Fruit fly (Drosophila melanogaster) whole organism, prepupa: Measurements from ENCODE around the gene Pex11c.

Experiments
- Blimp-1 ChIP-seq: fragments of 200-800 bp; sonication (Bioruptor generic); optimal IDR thresholded peaks from 3 replicates; lab custom pipeline; 2017; ENCODE audit warnings: missing biosample characterization, missing genetic modification characterization, mild to moderate bottlenecking, moderate library complexity, missing genetic modification reagents
- CG10631 ChIP-seq: fragments of 200-800 bp; sonication (Bioruptor generic); optimal IDR thresholded peaks from 2 replicates; lab custom pipeline; 2016; ENCODE audit warnings: missing biosample characterization, missing genetic modification characterization
- CG10669 ChIP-seq: fragments of 200-800 bp; sonication (Bioruptor generic); optimal IDR thresholded peaks from 3 replicates; lab custom pipeline; 2018; ENCODE audit warnings: missing biosample characterization, mild to moderate bottlenecking, missing genetic modification characterization, moderate library complexity
- CG11902 ChIP-seq: fragments of 200-800 bp; sonication (Bioruptor generic); optimal IDR thresholded peaks from 3 replicates; lab custom pipeline; 2016; ENCODE audit warnings: missing biosample characterization, missing genetic modification characterization
- CG15336 ChIP-seq: fragments of 200-800 bp; sonication (Bioruptor generic); IDR thresholded peaks from 2 replicates; pipeline ENCODE4 v1.3.6; 2022; ENCODE audit warnings: missing biosample characterization, missing genetic modification characterization
- CG16779 ChIP-seq: fragments of 200-800 bp; sonication (Bioruptor generic); optimal IDR thresholded peaks from 3 replicates; lab custom pipeline; 2017; ENCODE audit warnings: missing biosample characterization, mild to moderate bottlenecking, missing genetic modification characterization
- CG3032 ChIP-seq: fragments of 200-800 bp; optimal IDR thresholded peaks from 2 replicates; lab custom pipeline; 2019; ENCODE audit warnings: missing biosample characterization, mild to moderate bottlenecking, missing genetic modification characterization, moderate library complexity
- CG31627 ChIP-seq: fragments of 200-800 bp; sonication (Bioruptor generic); optimal IDR thresholded peaks from 3 replicates; lab custom pipeline; 2016; ENCODE audit warnings: missing biosample characterization, missing genetic modification characterization
- CG32006 ChIP-seq: fragments of 200-800 bp; sonication (Bioruptor generic); optimal IDR thresholded peaks from 3 replicates; lab custom pipeline; 2017; ENCODE audit warnings: missing biosample characterization, mild to moderate bottlenecking, missing genetic modification characterization
- CG4318 ChIP-seq: fragments of 200-800 bp; sonication (Bioruptor generic); optimal IDR thresholded peaks from 3 replicates; lab custom pipeline; 2017; ENCODE audit warnings: missing biosample characterization, mild to moderate bottlenecking, missing genetic modification characterization
- CG6163 ChIP-seq: fragments of 200-800 bp; sonication (Bioruptor generic); IDR thresholded peaks from 3 replicates; pipeline ENCODE4 v1.3.6; 2022; ENCODE audit warnings: missing biosample characterization, missing genetic modification characterization
- CG6276 ChIP-seq: fragments of 200-800 bp; sonication (Bioruptor generic); optimal IDR thresholded peaks from 2 replicates; lab custom pipeline; 2017; ENCODE audit warnings: missing biosample characterization, mild to moderate bottlenecking, missing genetic modification characterization
- CG6792 ChIP-seq: fragments of 200-800 bp; sonication (Bioruptor generic); optimal IDR thresholded peaks from 3 replicates; lab custom pipeline; 2016; ENCODE audit warnings: missing biosample characterization, missing genetic modification characterization
- CG8119 ChIP-seq: fragments of 200-800 bp; sonication (Bioruptor generic); IDR thresholded peaks from 3 replicates; pipeline ENCODE4 v1.3.6; 2022; ENCODE audit warnings: missing biosample characterization, missing genetic modification characterization
- CG8319 ChIP-seq: fragments of 200-800 bp; sonication (Bioruptor generic); optimal IDR thresholded peaks from 3 replicates; lab custom pipeline; 2016; ENCODE audit warnings: missing biosample characterization, missing genetic modification characterization
- CG8632 ChIP-seq: fragments of 200-800 bp; sonication (Bioruptor generic); optimal IDR thresholded peaks from 3 replicates; lab custom pipeline; 2016; ENCODE audit warnings: missing biosample characterization, missing genetic modification characterization
- Eip75B ChIP-seq: fragments of 200-800 bp; sonication (Bioruptor generic); optimal IDR thresholded peaks from 3 replicates; lab custom pipeline; 2016; ENCODE audit warnings: missing biosample characterization, missing genetic modification characterization
- Eip78C ChIP-seq: fragments of 200-800 bp; sonication (Bioruptor generic); peaks from one replicate; lab custom pipeline; 2016; ENCODE audit warnings: missing biosample characterization, missing genetic modification characterization
- Eip93F ChIP-seq: fragments of 200-800 bp; sonication (Bioruptor generic); optimal IDR thresholded peaks from 2 replicates; lab custom pipeline; 2016; ENCODE audit warnings: missing biosample characterization, mild to moderate bottlenecking, missing genetic modification characterization
- Gug ChIP-seq: fragments of 200-800 bp; sonication (Bioruptor generic); IDR thresholded peaks from 2 replicates; pipeline ENCODE4 v1.3.6; 2022; ENCODE audit warnings: missing biosample characterization, missing genetic modification characterization
- Hr38 ChIP-seq: sonication (Bioruptor generic); optimal IDR thresholded peaks from 2 replicates; lab custom pipeline; 2016; ENCODE audit warnings: missing biosample characterization, missing genetic modification characterization
- Hr39 ChIP-seq: fragments of 200-800 bp; sonication (Bioruptor generic); optimal IDR thresholded peaks from 2 replicates; lab custom pipeline; 2016; ENCODE audit warnings: missing biosample characterization, missing genetic modification characterization
- Hr4 ChIP-seq: fragments of 200-800 bp; sonication (Bioruptor generic); optimal IDR thresholded peaks from 3 replicates; lab custom pipeline; 2016; ENCODE audit warnings: missing biosample characterization, missing genetic modification characterization
- Lpt ChIP-seq: fragments of 200-800 bp; sonication (Bioruptor generic); optimal IDR thresholded peaks from 3 replicates; lab custom pipeline; 2016; ENCODE audit warnings: missing biosample characterization, missing genetic modification characterization
- Met ChIP-seq: fragments of 200-800 bp; sonication (Bioruptor generic); optimal IDR thresholded peaks from 3 replicates; lab custom pipeline; 2016; ENCODE audit warnings: missing biosample characterization, missing genetic modification characterization
- Smox ChIP-seq: fragments of 200-800 bp; sonication (Bioruptor generic); optimal IDR thresholded peaks from 3 replicates; lab custom pipeline; 2016; ENCODE audit warnings: missing biosample characterization, missing genetic modification characterization
- Sox102F ChIP-seq: fragments of 200-800 bp; sonication (Bioruptor generic); optimal IDR thresholded peaks from 2 replicates; lab custom pipeline; 2016; ENCODE audit warnings: missing biosample characterization, mild to moderate bottlenecking, missing genetic modification characterization
- Sox15 ChIP-seq: fragments of 200-800 bp; sonication (Bioruptor generic); optimal IDR thresholded peaks from 3 replicates; lab custom pipeline; 2016; ENCODE audit warnings: missing biosample characterization, missing genetic modification characterization
- achi ChIP-seq: fragments of 200-800 bp; sonication (Bioruptor generic); optimal IDR thresholded peaks from 3 replicates; lab custom pipeline; 2016; ENCODE audit warnings: missing biosample characterization, missing genetic modification characterization
- acj6 ChIP-seq: fragments of 200-800 bp; sonication (Bioruptor generic); optimal IDR thresholded peaks from 3 replicates; lab custom pipeline; 2016; ENCODE audit warnings: missing biosample characterization, missing genetic modification characterization
- cyc ChIP-seq: fragments of 200-800 bp; sonication (Bioruptor generic); optimal IDR thresholded peaks from 3 replicates; lab custom pipeline; 2016; ENCODE audit warnings: missing biosample characterization, missing genetic modification characterization
- dac ChIP-seq: fragments of 200-800 bp; sonication (Bioruptor generic); optimal IDR thresholded peaks from 2 replicates; lab custom pipeline; 2017; ENCODE audit warnings: missing biosample characterization, mild to moderate bottlenecking, missing genetic modification characterization
- dsx ChIP-seq: fragments of 200-800 bp; optimal IDR thresholded peaks from 3 replicates; lab custom pipeline; 2019; ENCODE audit warnings: missing biosample characterization, mild to moderate bottlenecking, missing genetic modification characterization, moderate library complexity; ENCODE audit not compliant: poor library complexity, severe bottlenecking
- eg ChIP-seq: fragments of 200-800 bp; sonication (Bioruptor generic); IDR thresholded peaks from 3 replicates; pipeline ENCODE4 v1.3.6; 2022; ENCODE audit warnings: missing biosample characterization, missing genetic modification characterization
- esn ChIP-seq: fragments of 200-800 bp; sonication (Bioruptor generic); optimal IDR thresholded peaks from 2 replicates; lab custom pipeline; 2016; ENCODE audit warnings: missing biosample characterization, mild to moderate bottlenecking, missing genetic modification characterization, moderate library complexity
- fd59A ChIP-seq: fragments of 200-800 bp; sonication (Bioruptor generic); optimal IDR thresholded peaks from 2 replicates; lab custom pipeline; 2017; ENCODE audit warnings: missing biosample characterization, mild to moderate bottlenecking, missing genetic modification characterization, missing genetic modification reagents
- fkh ChIP-seq: fragments of 200-800 bp; sonication (Bioruptor generic); optimal IDR thresholded peaks from 3 replicates; lab custom pipeline; 2017; ENCODE audit warnings: missing biosample characterization, mild to moderate bottlenecking, missing genetic modification characterization, moderate library complexity
- lz ChIP-seq: fragments of 200-800 bp; sonication (Bioruptor generic); optimal IDR thresholded peaks from 3 replicates; lab custom pipeline; 2016; ENCODE audit warnings: missing biosample characterization, missing genetic modification characterization
- net ChIP-seq: fragments of 200-800 bp; sonication (Bioruptor generic); optimal IDR thresholded peaks from 3 replicates; lab custom pipeline; 2016; ENCODE audit warnings: missing biosample characterization, missing genetic modification characterization
- ss ChIP-seq, 2 experiments: fragments of 200-800 bp; sonication (Bioruptor generic); optimal IDR thresholded peaks; 2 replicates in 1 of 2; 3 replicates in 1 of 2; lab custom pipeline; 2017 to 2018; ENCODE audit warnings: mild to moderate bottlenecking in 2 of 2, missing biosample characterization in 2 of 2, missing genetic modification characterization in 2 of 2, moderate library complexity in 1 of 2
- svp ChIP-seq: fragments of 200-800 bp; sonication (Bioruptor generic); peaks from one replicate; lab custom pipeline; 2016; ENCODE audit warnings: missing biosample characterization, missing genetic modification characterization
- topi ChIP-seq: fragments of 200-800 bp; sonication (Bioruptor generic); optimal IDR thresholded peaks from 3 replicates; lab custom pipeline; 2016; ENCODE audit warnings: missing biosample characterization, missing genetic modification characterization

The Pex11c gene

dm6 chr3R:23220239-23221002, 37.7 kb upstream of the Pex11c start (continued):
- TF ChIP-seq Eip93F (no peak), CG6276 (GFP tag; lab: Kevin White, UChicago) (no peak), CG3032 (tag; lab: Kevin White, UChicago) (no peak), Blimp-1 (peak; percentile 89), net (no peak), lz (GFP tag; lab: Kevin White, UChicago) (peak; percentile 20), topi (GFP tag; lab: Kevin White, UChicago) (peak; percentile 33)

dm6 chr3R:23221003-23221679, 37.0 kb upstream of the Pex11c start:
- TF ChIP-seq fkh (GFP tag; lab: Kevin White, UChicago) (peak; percentile 26), CG11902 (no peak), dsx (GFP tag; lab: Kevin White, UChicago) (no peak), CG4318 (no peak), cyc (no peak), ss (GFP tag; optimal IDR thresholded peaks at IDR 0.05; lab: Kevin White, UChicago) (no peak), esn (GFP tag; lab: Kevin White, UChicago) (no peak), net (no peak), CG15336 (GFP tag; lab: Robert Waterston, UW) (no peak), CG10631 (no peak), CG8119 (GFP tag; lab: Robert Waterston, UW) (no peak; the same call in 2 of the 3 replicates), achi (GFP tag; lab: Kevin White, UChicago) (no peak), CG6163 (GFP tag; lab: Robert Waterston, UW) (no peak), eg (GFP tag; lab: Robert Waterston, UW) (peak; percentile 4; the same call in 1 of the 3 replicates), fd59A (GFP tag; lab: Kevin White, UChicago) (no peak), CG8632 (GFP tag; lab: Kevin White, UChicago) (no peak), CG8319 (GFP tag; lab: Kevin White, UChicago) (no peak), CG32006 (peak; percentile 16), Smox (GFP tag; lab: Kevin White, UChicago) (peak; percentile 23), Eip78C (peak; percentile 12), Hr38 (GFP tag; lab: Kevin White, UChicago) (no peak)

dm6 chr3R:23221680-23222148, 36.5 kb upstream of the Pex11c start:
- TF ChIP-seq Hr4 (GFP tag; lab: Kevin White, UChicago) = no peak
- peak; percentile 69 to 70 for TF ChIP-seq ss (GFP tag; optimal IDR thresholded peaks at IDR 0.05; lab: Kevin White, UChicago)
- TF ChIP-seq Sox102F = peak; percentile 53
- no peak for TF ChIP-seq fkh (GFP tag; lab: Kevin White, UChicago)
- no peak for TF ChIP-seq Gug (GFP tag; lab: Robert Waterston, UW)
- TF ChIP-seq CG31627 = no peak
- no peak for TF ChIP-seq CG10669 (GFP tag; lab: Kevin White, UChicago)
- TF ChIP-seq Eip93F = peak; percentile 73
- TF ChIP-seq esn (GFP tag; lab: Kevin White, UChicago) = peak; percentile 24
- no peak for TF ChIP-seq acj6 (GFP tag; lab: Kevin White, UChicago)
- no peak for TF ChIP-seq Lpt
- no peak for TF ChIP-seq CG3032 (tag; lab: Kevin White, UChicago)
- TF ChIP-seq CG32006 = no peak
- TF ChIP-seq cyc = no peak
- no peak for TF ChIP-seq CG6792 (GFP tag; lab: Kevin White, UChicago)
- TF ChIP-seq Met = peak; percentile 8
- peak; percentile 86 for TF ChIP-seq dsx (GFP tag; lab: Kevin White, UChicago)
- TF ChIP-seq net = peak; percentile 7
- TF ChIP-seq CG15336 (GFP tag; lab: Robert Waterston, UW) = no peak
- TF ChIP-seq CG8119 (GFP tag; lab: Robert Waterston, UW) = peak; percentile 17; the same call in 1 of the 3 replicates
- no peak for TF ChIP-seq CG4318
- no peak for TF ChIP-seq Hr39 (GFP tag; lab: Kevin White, UChicago)
- peak; percentile 5; the same call in 1 of the 3 replicates for TF ChIP-seq eg (GFP tag; lab: Robert Waterston, UW)
- TF ChIP-seq topi (GFP tag; lab: Kevin White, UChicago) = peak; percentile 23
- TF ChIP-seq Hr38 (GFP tag; lab: Kevin White, UChicago) = no peak
- TF ChIP-seq CG11902 = no peak
- peak; percentile 45 for TF ChIP-seq CG16779 (tag; lab: Kevin White, UChicago)
- no peak for TF ChIP-seq Eip75B (GFP tag; lab: Kevin White, UChicago)
- no peak for TF ChIP-seq Sox15
- peak; percentile 59 for TF ChIP-seq Eip78C
- no peak for TF ChIP-seq dac (GFP tag; lab: Kevin White, UChicago)
- TF ChIP-seq svp (GFP tag; lab: Kevin White, UChicago) = peak; percentile 81
- TF ChIP-seq CG8632 (GFP tag; lab: Kevin White, UChicago) = no peak
- peak; percentile 7 for TF ChIP-seq achi (GFP tag; lab: Kevin White, UChicago)
